Worm (Caenorhabditis elegans) whole organism, midembryonic: ENCODE results near the gene act-2.
A peak's percentile ranks its signal among the peaks of the same experiment; 100 is the strongest.

Experiments
- cog-1 ChIP-seq: sonication (generic microtip); optimal IDR thresholded peaks from 2 replicates; lab custom pipeline; 2016; ENCODE audit warnings: missing genetic modification characterization, missing compliant biosample characterization
- flt-1 ChIP-seq: fragments of 200-800 bp; sonication (Bioruptor generic); IDR thresholded peaks from 2 replicates; pipeline ENCODE4 v1.3.6; 2022; ENCODE audit warnings: missing genetic modification characterization, missing compliant biosample characterization
- ref-1 ChIP-seq: fragments of 200-800 bp; sonication (Bioruptor generic); conservative IDR thresholded peaks from 2 replicates; pipeline ENCODE4 v1.3.6; 2022; ENCODE audit warnings: missing genetic modification reagents, missing genetic modification characterization, missing compliant biosample characterization
- tab-1 ChIP-seq: fragments of 200-800 bp; sonication (Bioruptor generic); IDR thresholded peaks from 2 replicates; pipeline ENCODE4 v1.3.6; 2022; ENCODE audit warnings: missing genetic modification characterization, missing compliant biosample characterization
- ztf-23 ChIP-seq: fragments of 200-800 bp; sonication (Bioruptor generic); IDR thresholded peaks from 2 replicates; pipeline ENCODE4 v1.3.6; 2022; ENCODE audit warnings: missing genetic modification reagents, missing genetic modification characterization, missing compliant biosample characterization

DNA sequence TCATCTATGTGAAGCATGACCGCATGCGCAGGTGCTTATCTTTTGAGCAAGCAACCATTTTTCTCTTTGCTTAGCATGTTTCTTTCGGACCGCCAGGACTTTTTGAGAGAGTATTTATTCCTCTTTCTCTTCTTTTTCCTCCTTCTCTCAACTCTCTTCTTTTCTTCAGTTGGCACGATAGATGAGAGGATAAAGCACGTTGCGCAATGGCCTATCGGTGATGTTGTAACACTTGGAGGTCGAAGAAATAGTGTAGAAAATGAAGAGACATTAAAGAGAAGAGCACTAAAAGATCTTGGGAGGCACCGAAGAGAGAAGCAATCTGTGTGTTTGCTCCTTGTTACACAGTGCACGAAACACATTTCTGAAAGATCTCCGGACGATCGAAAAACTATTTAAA, 5.7 kb upstream of the act-2 start:
- TF ChIP-seq ref-1 (GFP tag; lab: Robert Waterston, UW) (no peak), cog-1 (tag; lab: Kevin White, UChicago) (peak; percentile 77), ztf-23 (no peak), tab-1 (GFP tag; lab: Robert Waterston, UW) (no peak), flt-1 (no peak)
